Worm (Caenorhabditis elegans): Measurements from ENCODE around the gene dnj-9.

ce11 chrII:4873029-4873428, 21.2 kb downstream of the dnj-9 start, which contains the start of gene col-73:
- no peak for TF ChIP-seq ceh-16 (tag; optimal IDR thresholded peaks at IDR 0.05)
- no peak for TF ChIP-seq ama-1 (optimal IDR thresholded peaks at IDR 0.05)
- TF ChIP-seq mab-5 (tag; optimal IDR thresholded peaks at IDR 0.05), result no peak
- TF ChIP-seq mdl-1 (tag; optimal IDR thresholded peaks at IDR 0.05), result no peak
- no peak for TF ChIP-seq blmp-1 (tag; optimal IDR thresholded peaks at IDR 0.05; ENCODE audit: insufficient read depth)
- TF ChIP-seq mbf-1 (tag; optimal IDR thresholded peaks at IDR 0.05), result no peak
- TF ChIP-seq snpc-4 (tag; optimal IDR thresholded peaks at IDR 0.05), result no peak
- no peak for TF ChIP-seq zag-1 (tag; optimal IDR thresholded peaks at IDR 0.05)
- TF ChIP-seq sem-4 (tag; optimal IDR thresholded peaks at IDR 0.05), result no peak
- no peak for TF ChIP-seq ZK546.5 (tag; optimal IDR thresholded peaks at IDR 0.05)
